Fruit fly (Drosophila melanogaster) whole organism, wandering third instar larva: ENCODE measurements around the gene CG7691.

ENCODE experiments used
- CrebA ChIP-seq: fragments of 200-800 bp; sonication (Bioruptor generic); optimal IDR thresholded peaks from 2 replicates; lab custom pipeline; 2016; ENCODE audit warnings: missing biosample characterization, mild to moderate bottlenecking, missing genetic modification characterization, borderline replicate concordance
- Dfd ChIP-seq: fragments of >200 bp; optimal IDR thresholded peaks from 2 replicates; lab custom pipeline; 2017; ENCODE audit warnings: missing biosample characterization, missing genetic modification characterization
- Dif ChIP-seq: fragments of 200-275, 200-300 bp; sonication (Bioruptor generic); optimal IDR thresholded peaks from 2 replicates; lab custom pipeline; 2018; ENCODE audit warnings: missing biosample characterization, missing genetic modification characterization; ENCODE audit not compliant: partially characterized antibody
- GATAd ChIP-seq: sonication (Bioruptor generic); optimal IDR thresholded peaks from 2 replicates; lab custom pipeline; 2016; ENCODE audit warnings: missing biosample characterization, missing genetic modification characterization
- Hr83 ChIP-seq: fragments of 200-300 bp; sonication (Bioruptor generic); optimal IDR thresholded peaks from 2 replicates; lab custom pipeline; 2016; ENCODE audit warnings: missing biosample characterization, mild to moderate bottlenecking, missing genetic modification characterization, moderate library complexity; ENCODE audit not compliant: poor library complexity, severe bottlenecking
- N ChIP-seq: fragments of >200 bp; optimal IDR thresholded peaks from 2 replicates; lab custom pipeline; 2018; ENCODE audit warnings: missing biosample characterization, missing external identifiers, missing genetic modification characterization
- OdsH ChIP-seq: fragments of 200-800 bp; sonication (Bioruptor generic); optimal IDR thresholded peaks from 2 replicates; lab custom pipeline; 2016; ENCODE audit warnings: missing biosample characterization, mild to moderate bottlenecking, missing genetic modification characterization
- Vsx2 ChIP-seq: fragments of 200-300, 225-300 bp; sonication (Bioruptor generic); optimal IDR thresholded peaks from 2 replicates; lab custom pipeline; 2018; ENCODE audit warnings: missing biosample characterization, missing genetic modification characterization; ENCODE audit not compliant: partially characterized antibody
- brk ChIP-seq: fragments of 200-800 bp; sonication (Bioruptor generic); optimal IDR thresholded peaks from 2 replicates; lab custom pipeline; 2016; ENCODE audit warnings: missing biosample characterization, mild to moderate bottlenecking, missing genetic modification characterization
- dl ChIP-seq, 2 experiments: fragments of 175-275, 200-275 bp in 1 of 2; fragments of 200-275 bp in 1 of 2; sonication (Bioruptor generic); optimal IDR thresholded peaks; lab custom pipeline; 2018; ENCODE audit warnings: mild to moderate bottlenecking in 2 of 2, missing biosample characterization in 2 of 2, missing genetic modification characterization in 2 of 2, moderate library complexity in 2 of 2; ENCODE audit not compliant: partially characterized antibody in 2 of 2, insufficient read depth in 1 of 2
- foxo ChIP-seq, 2 experiments: fragments of 200-800 bp; sonication (Bioruptor generic); optimal IDR thresholded peaks; 2 replicates in 1 of 2; 3 replicates in 1 of 2; lab custom pipeline; 2016 to 2017; ENCODE audit warnings: missing biosample characterization in 2 of 2, missing genetic modification characterization in 2 of 2
- h ChIP-seq: fragments of 200-800 bp; sonication (Bioruptor generic); optimal IDR thresholded peaks from 3 replicates; lab custom pipeline; 2016; ENCODE audit warnings: missing biosample characterization, mild to moderate bottlenecking, missing genetic modification characterization
- psq ChIP-seq: fragments of 200-800 bp; sonication (Bioruptor generic); optimal IDR thresholded peaks from 3 replicates; lab custom pipeline; 2017; ENCODE audit warnings: missing biosample characterization, mild to moderate bottlenecking, missing genetic modification characterization, moderate library complexity
- rgr ChIP-seq: fragments of 200-800 bp; sonication (Bioruptor generic); optimal IDR thresholded peaks from 3 replicates; lab custom pipeline; 2016; ENCODE audit warnings: missing biosample characterization, mild to moderate bottlenecking, missing genetic modification characterization
- sage ChIP-seq: fragments of 200-800 bp; sonication (Bioruptor generic); optimal IDR thresholded peaks from 2 replicates; lab custom pipeline; 2016; ENCODE audit warnings: missing biosample characterization, mild to moderate bottlenecking, missing genetic modification characterization
- sv ChIP-seq: fragments of 200-800 bp; sonication (Bioruptor generic); optimal IDR thresholded peaks from 3 replicates; lab custom pipeline; 2016; ENCODE audit warnings: missing biosample characterization, missing genetic modification characterization
- usp ChIP-seq: fragments of >200 bp; optimal IDR thresholded peaks from 2 replicates; lab custom pipeline; 2017; ENCODE audit warnings: missing biosample characterization, missing genetic modification characterization
- woc ChIP-seq: sonication (Bioruptor generic); optimal IDR thresholded peaks from 2 replicates; lab custom pipeline; 2016; ENCODE audit warnings: missing biosample characterization, mild to moderate bottlenecking, missing genetic modification characterization

The CG7691 gene

DNA sequence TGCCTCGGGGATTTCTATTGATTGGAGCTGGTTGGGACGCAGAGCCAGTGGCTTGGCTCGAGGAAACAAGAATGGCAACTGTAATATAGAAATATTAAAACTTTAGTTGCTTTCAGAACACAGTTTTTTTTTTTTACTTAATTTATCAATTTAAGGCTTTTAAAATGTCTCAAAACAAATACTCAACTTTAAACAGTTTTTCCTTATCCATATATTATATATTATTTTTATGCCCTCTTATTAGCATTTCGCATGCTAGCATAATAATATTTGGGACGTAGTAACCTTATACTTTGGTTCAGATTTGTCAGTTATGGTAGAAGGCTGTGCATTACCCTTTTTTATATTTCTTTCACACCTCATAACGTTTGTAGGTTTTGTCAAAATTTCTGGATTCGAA is 38.7 kb downstream of the CG7691 start, which contains the start of gene Tssk:
Gene Tssk (plus strand): TSS at position 301 of the 400 bp plus-strand sequence.
- no peak for TF ChIP-seq usp (GFP tag; lab: Kevin White, UChicago)
- TF ChIP-seq dl (GFP tag; optimal IDR thresholded peaks at IDR 0.05; lab: Kevin White, UChicago; ENCODE audit: insufficient read depth in 1 of 2, partially characterized antibody in 2 of 2), result no peak
- TF ChIP-seq psq (GFP tag; lab: Kevin White, UChicago), result no peak
- no peak for TF ChIP-seq woc (GFP tag; lab: Kevin White, UChicago)
- TF ChIP-seq OdsH (GFP tag; lab: Kevin White, UChicago), result no peak
- TF ChIP-seq sv (GFP tag; lab: Kevin White, UChicago), result no peak
- TF ChIP-seq Dfd (GFP tag; lab: Kevin White, UChicago), result no peak
- no peak for TF ChIP-seq sage (GFP tag; lab: Kevin White, UChicago)
- TF ChIP-seq CrebA (GFP tag; lab: Kevin White, UChicago), result no peak
- TF ChIP-seq Vsx2 (GFP tag; lab: Kevin White, UChicago), result no peak
- no peak for TF ChIP-seq Dif (GFP tag; lab: Kevin White, UChicago)
- no peak for TF ChIP-seq GATAd (GFP tag; lab: Kevin White, UChicago)
- no peak for TF ChIP-seq brk (GFP tag; lab: Kevin White, UChicago)
- no peak for TF ChIP-seq Hr83
- TF ChIP-seq N (GFP tag; lab: Kevin White, UChicago), result no peak
- TF ChIP-seq h, result no peak
- TF ChIP-seq foxo (GFP tag; optimal IDR thresholded peaks at IDR 0.05; lab: Kevin White, UChicago), result no peak
- TF ChIP-seq rgr (GFP tag; lab: Kevin White, UChicago), result no peak
